Worm (Caenorhabditis elegans) whole organism, L4/young adult: ENCODE measurements around the gene T04B2.3.

ENCODE experiments used
- dao-5 ChIP-seq: sonication (generic microtip); optimal IDR thresholded peaks from 2 replicates; lab custom pipeline; 2016; ENCODE audit warnings: missing genotype, missing genetic modification characterization, moderate library complexity, missing compliant biosample characterization
- him-1 ChIP-seq: sonication (generic microtip); optimal IDR thresholded peaks from 2 replicates; lab custom pipeline; 2016; ENCODE audit warnings: missing genotype, missing genetic modification reagents, missing genetic modification characterization, missing compliant biosample characterization

ce11 chrIV:10065159-10065558 lies 18.0 kb downstream of the T04B2.3 start:
- TF ChIP-seq him-1 (tag; lab: Kevin White, UChicago) (no peak), dao-5 (tag; lab: Kevin White, UChicago) (no peak)
